Fruit fly (Drosophila melanogaster): ENCODE data around the gene Jhbp2.

Gene Jhbp2

DNA sequence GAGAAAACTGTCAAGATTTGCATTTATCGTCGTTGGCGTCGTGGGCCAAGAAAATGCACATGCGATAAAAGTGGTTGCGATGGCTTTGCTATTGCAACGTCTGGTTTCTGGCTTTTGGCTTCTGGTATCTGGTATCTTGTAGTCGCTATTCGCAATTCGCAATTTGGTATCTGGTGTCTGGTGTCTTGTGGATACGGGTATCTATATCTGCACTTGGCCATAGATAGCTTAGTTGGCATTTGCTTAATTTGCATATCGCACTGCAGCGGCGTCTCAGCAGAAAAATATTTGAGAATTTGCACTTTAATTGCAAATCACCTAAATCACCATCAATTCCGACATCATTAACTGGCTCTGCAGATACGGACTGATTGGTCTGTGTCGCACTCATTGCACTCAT is 39.5 kb upstream of the Jhbp2 start:
- no peak for TF ChIP-seq fru (GFP tag; optimal IDR thresholded peaks at IDR 0.05)
- no peak for TF ChIP-seq pan (optimal IDR thresholded peaks at IDR 0.05)
- TF ChIP-seq dmrt93B (GFP tag; optimal IDR thresholded peaks at IDR 0.05), result no peak
- no peak for TF ChIP-seq OdsH (GFP tag; optimal IDR thresholded peaks at IDR 0.05)
- no peak for TF ChIP-seq br (GFP tag; optimal IDR thresholded peaks at IDR 0.05)
- TF ChIP-seq Rel (GFP tag; optimal IDR thresholded peaks at IDR 0.05), result no peak
- TF ChIP-seq Rel (tag; optimal IDR thresholded peaks at IDR 0.05), result no peak
- TF ChIP-seq usp (GFP tag; optimal IDR thresholded peaks at IDR 0.05), result no peak
- no peak for TF ChIP-seq foxo (GFP tag; optimal IDR thresholded peaks at IDR 0.05)
- no peak for TF ChIP-seq woc (GFP tag; optimal IDR thresholded peaks at IDR 0.05)
- TF ChIP-seq Dif (GFP tag; optimal IDR thresholded peaks at IDR 0.05; ENCODE audit: partially characterized antibody), result no peak
- TF ChIP-seq sage (GFP tag; optimal IDR thresholded peaks at IDR 0.05), result no peak

DNA sequence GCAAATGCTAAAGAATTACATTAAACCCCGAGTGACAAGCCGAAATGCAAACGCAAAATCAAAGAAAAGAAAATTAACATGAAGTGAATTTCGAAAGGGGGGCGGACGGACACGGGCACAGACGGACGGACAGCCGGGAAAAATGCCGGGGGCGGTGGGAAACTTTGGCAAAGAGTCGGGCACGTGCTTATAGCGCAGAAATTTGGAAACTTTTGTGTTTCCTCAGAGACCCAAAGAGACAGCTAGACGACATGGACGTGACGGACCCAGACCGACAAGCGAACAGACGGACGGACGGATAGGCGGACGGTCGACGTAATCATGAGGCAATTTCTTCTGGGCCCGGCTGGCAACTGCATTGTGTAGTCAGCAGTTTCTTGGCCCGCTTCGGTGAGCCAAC is 37.6 kb upstream of the Jhbp2 start:
- TF ChIP-seq OdsH (GFP tag; optimal IDR thresholded peaks at IDR 0.05) (no peak), sv (GFP tag; optimal IDR thresholded peaks at IDR 0.05) (no peak), CG32264 (GFP tag; optimal IDR thresholded peaks at IDR 0.05) (no peak), br (GFP tag; optimal IDR thresholded peaks at IDR 0.05) (no peak), lola (GFP tag; optimal IDR thresholded peaks at IDR 0.05) (no peak), Mio (GFP tag; optimal IDR thresholded peaks at IDR 0.05) (no peak), Jra (GFP tag; optimal IDR thresholded peaks at IDR 0.05) (no peak), rgr (GFP tag; optimal IDR thresholded peaks at IDR 0.05) (no peak), Dif (GFP tag; optimal IDR thresholded peaks at IDR 0.05; ENCODE audit: partially characterized antibody) (no peak), Myc (optimal IDR thresholded peaks at IDR 0.05) (no peak), HLH106 (tag; optimal IDR thresholded peaks at IDR 0.05) (no peak)

DNA sequence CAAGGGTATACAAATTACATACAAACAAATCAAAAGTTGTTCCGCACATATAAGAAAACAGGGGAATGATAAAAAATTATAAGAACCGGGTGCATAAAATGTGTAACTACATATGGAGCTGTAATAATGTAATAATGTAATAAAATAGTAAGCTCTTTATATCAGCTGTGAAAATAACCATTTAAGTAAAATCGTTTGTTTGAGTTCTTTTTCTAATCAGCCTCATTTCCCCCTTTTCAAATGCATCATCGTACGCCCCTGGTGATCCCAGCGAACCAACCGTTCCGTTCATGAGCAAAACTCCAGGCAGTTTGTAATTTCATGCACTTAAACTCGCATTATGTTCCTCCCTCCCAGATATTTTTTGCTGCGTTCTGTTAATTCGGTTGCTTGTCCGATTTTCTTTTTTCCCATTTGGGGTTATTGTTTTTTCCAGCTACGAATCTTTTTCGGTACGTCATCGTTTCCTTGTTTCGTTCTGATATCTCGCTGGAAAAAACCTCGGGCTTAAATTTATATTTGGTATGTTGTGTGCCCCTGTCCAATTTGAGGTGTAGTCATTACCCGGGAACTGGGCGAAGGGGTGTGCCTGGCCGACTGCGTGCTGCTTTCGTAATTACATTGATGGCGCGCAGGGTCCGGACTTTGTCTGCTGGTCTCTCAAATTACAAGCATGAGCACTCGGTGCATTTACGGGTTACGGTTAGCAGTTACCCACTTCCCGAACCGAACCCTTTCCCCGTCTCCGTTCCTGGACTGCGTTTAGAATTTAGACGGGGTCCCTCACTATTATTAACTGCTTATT is 36.5 kb upstream of the Jhbp2 start:
- TF ChIP-seq tai (GFP tag; optimal IDR thresholded peaks at IDR 0.05) (peak; percentile 49), GATAd (GFP tag; optimal IDR thresholded peaks at IDR 0.05) (no peak), rgr (GFP tag; optimal IDR thresholded peaks at IDR 0.05) (peak; percentile 66), Dfd (GFP tag; optimal IDR thresholded peaks at IDR 0.05) (no peak), foxo (GFP tag; optimal IDR thresholded peaks at IDR 0.05) (peak in 1 of 2 experiments; percentile 84), N (GFP tag; optimal IDR thresholded peaks at IDR 0.05) (no peak), sage (GFP tag; optimal IDR thresholded peaks at IDR 0.05) (peak; percentile 75), fru (GFP tag; optimal IDR thresholded peaks at IDR 0.05) (peak; percentile 83), CG9705 (GFP tag; optimal IDR thresholded peaks at IDR 0.05) (peak; percentile 20), Hnf4 (GFP tag; optimal IDR thresholded peaks at IDR 0.05) (peak; percentile 68), Jra (GFP tag; optimal IDR thresholded peaks at IDR 0.05) (no peak), HLH106 (tag; optimal IDR thresholded peaks at IDR 0.05) (peak; percentile 83), br (GFP tag; optimal IDR thresholded peaks at IDR 0.05) (peak; percentile 72), woc (GFP tag; optimal IDR thresholded peaks at IDR 0.05) (peak; percentile 46), Rel (GFP tag; optimal IDR thresholded peaks at IDR 0.05) (no peak), Rel (tag; optimal IDR thresholded peaks at IDR 0.05) (peak; percentile 28), dmrt93B (GFP tag; optimal IDR thresholded peaks at IDR 0.05) (peak; percentile 65), Abd-B (GFP tag; optimal IDR thresholded peaks at IDR 0.05) (no peak), Vsx2 (GFP tag; optimal IDR thresholded peaks at IDR 0.05; ENCODE audit: partially characterized antibody) (no peak), dsf (GFP tag; optimal IDR thresholded peaks at IDR 0.05; ENCODE audit: borderline replicate concordance) (no peak), Mio (GFP tag; optimal IDR thresholded peaks at IDR 0.05) (no peak), Dif (GFP tag; optimal IDR thresholded peaks at IDR 0.05; ENCODE audit: partially characterized antibody) (no peak), Sp1 (GFP tag; optimal IDR thresholded peaks at IDR 0.05) (peak; percentile 73), OdsH (GFP tag; optimal IDR thresholded peaks at IDR 0.05) (peak; percentile 82), CrebA (GFP tag; optimal IDR thresholded peaks at IDR 0.05; ENCODE audit: borderline replicate concordance) (no peak), usp (GFP tag; optimal IDR thresholded peaks at IDR 0.05) (no peak), jim (GFP tag; optimal IDR thresholded peaks at IDR 0.05) (no peak), Myc (optimal IDR thresholded peaks at IDR 0.05) (no peak), brk (GFP tag; optimal IDR thresholded peaks at IDR 0.05) (no peak), Hr83 (GFP tag; optimal IDR thresholded peaks at IDR 0.05; ENCODE audit: poor library complexity, severe bottlenecking) (no peak), psq (GFP tag; optimal IDR thresholded peaks at IDR 0.05) (peak; percentile 67), dl (GFP tag; optimal IDR thresholded peaks at IDR 0.05; ENCODE audit: insufficient read depth in 1 of 2, partially characterized antibody in 2 of 2) (no peak), lola (GFP tag; optimal IDR thresholded peaks at IDR 0.05) (no peak), h (GFP tag; optimal IDR thresholded peaks at IDR 0.05) (peak; percentile 76), ey (GFP tag; optimal IDR thresholded peaks at IDR 0.05) (peak; percentile 75), sv (GFP tag; optimal IDR thresholded peaks at IDR 0.05) (no peak), Hr78 (GFP tag; optimal IDR thresholded peaks at IDR 0.05) (no peak), pan (optimal IDR thresholded peaks at IDR 0.05) (no peak), CG32264 (GFP tag; optimal IDR thresholded peaks at IDR 0.05) (peak; percentile 26)

Data from whole organism, wandering third instar larva.